Fruit fly (Drosophila melanogaster) whole organism, embryonic: Measurements from ENCODE around the gene CG43248.

Experiments
- Adf1 ChIP-seq: fragments of 200-800 bp; sonication (Bioruptor generic); IDR thresholded peaks from 2 replicates; pipeline ENCODE4 v1.3.6; 2022; ENCODE audit warnings: missing biosample characterization, missing genetic modification characterization
- CG10543 ChIP-seq: fragments of 200-800 bp; sonication (Bioruptor generic); optimal IDR thresholded peaks from 3 replicates; lab custom pipeline; 2017; ENCODE audit warnings: missing biosample characterization, mild to moderate bottlenecking, missing genetic modification characterization, moderate library complexity
- CG11560 ChIP-seq: fragments of 200-800 bp; sonication (Bioruptor generic); IDR thresholded peaks from 3 replicates; pipeline ENCODE4 v1.3.6; 2022; ENCODE audit warnings: missing biosample characterization, missing genetic modification characterization
- CG12071 ChIP-seq: fragments of 200-800 bp; sonication (Bioruptor generic); optimal IDR thresholded peaks from 3 replicates; lab custom pipeline; 2018; ENCODE audit warnings: missing biosample characterization, mild to moderate bottlenecking, missing genetic modification characterization
- CG12104 ChIP-seq: fragments of 200-800 bp; sonication (Bioruptor generic); optimal IDR thresholded peaks from 3 replicates; lab custom pipeline; 2016; ENCODE audit warnings: missing biosample characterization, missing genetic modification characterization
- CG13424 ChIP-seq: fragments of 200-800 bp; sonication (Bioruptor generic); optimal IDR thresholded peaks from 2 replicates; lab custom pipeline; 2019; ENCODE audit warnings: missing biosample characterization, mild to moderate bottlenecking, missing genetic modification characterization, moderate library complexity
- CG1529 ChIP-seq: fragments of 200-800 bp; sonication (Bioruptor generic); optimal IDR thresholded peaks from 3 replicates; lab custom pipeline; 2018; ENCODE audit warnings: missing biosample characterization, missing genetic modification characterization
- CG15696 ChIP-seq: fragments of 200-800 bp; sonication (Bioruptor generic); optimal IDR thresholded peaks from 2 replicates; lab custom pipeline; 2019; ENCODE audit warnings: missing biosample characterization, mild to moderate bottlenecking, missing genetic modification characterization, moderate library complexity
- CG1602 ChIP-seq: fragments of 200-800 bp; sonication (Bioruptor generic); optimal IDR thresholded peaks from 3 replicates; lab custom pipeline; 2016; ENCODE audit warnings: missing biosample characterization, missing genetic modification characterization
- CG18764 ChIP-seq: fragments of 200-800 bp; sonication (Bioruptor generic); optimal IDR thresholded peaks from 3 replicates; lab custom pipeline; 2016; ENCODE audit warnings: missing biosample characterization, missing genetic modification characterization
- CG3163 ChIP-seq: fragments of 200-800 bp; sonication (Bioruptor generic); optimal IDR thresholded peaks from 3 replicates; lab custom pipeline; 2016; ENCODE audit warnings: missing biosample characterization, missing genetic modification characterization
- CG32532 ChIP-seq: fragments of 200-800 bp; sonication (Bioruptor generic); IDR thresholded peaks from 2 replicates; pipeline ENCODE4 v1.3.6; 2022; ENCODE audit warnings: missing biosample characterization, missing genetic modification characterization
- CG4854 ChIP-seq: fragments of 200-800 bp; sonication (Bioruptor generic); optimal IDR thresholded peaks from 2 replicates; lab custom pipeline; 2016; ENCODE audit warnings: missing biosample characterization, missing genetic modification characterization, inconsistent platforms
- CG6683 ChIP-seq: fragments of 200-800 bp; sonication (Bioruptor generic); optimal IDR thresholded peaks from 2 replicates; lab custom pipeline; 2017; ENCODE audit warnings: missing biosample characterization, mild to moderate bottlenecking, missing genetic modification characterization, missing genetic modification reagents
- CG7357 ChIP-seq: fragments of 200-800 bp; sonication (Bioruptor generic); IDR thresholded peaks from 3 replicates; pipeline ENCODE4 v1.3.6; 2022; ENCODE audit warnings: missing biosample characterization, missing genetic modification characterization
- CG7928 ChIP-seq: fragments of 200-800 bp; sonication (Bioruptor generic); optimal IDR thresholded peaks from 2 replicates; lab custom pipeline; 2017; ENCODE audit warnings: missing biosample characterization, mild to moderate bottlenecking, missing genetic modification characterization
- CG9876 ChIP-seq: fragments of 200-800 bp; sonication (Bioruptor generic); optimal IDR thresholded peaks from 2 replicates; lab custom pipeline; 2016; ENCODE audit warnings: missing biosample characterization, missing genetic modification characterization
- CTCF ChIP-seq: fragments of 200-800 bp; sonication (Bioruptor generic); optimal IDR thresholded peaks from 2 replicates; lab custom pipeline; 2017; ENCODE audit warnings: missing biosample characterization, mild to moderate bottlenecking, missing genetic modification characterization, moderate library complexity
- D ChIP-seq, 2 experiments: fragments of 200-800 bp in 1 of 2; fragments of >200 bp in 1 of 2; sonication (Bioruptor generic) in 1 of 2; optimal IDR thresholded peaks; 2 replicates in 1 of 2; 3 replicates in 1 of 2; lab custom pipeline; 2017; ENCODE audit warnings: mild to moderate bottlenecking in 1 of 2, missing biosample characterization in 1 of 2, missing genetic modification characterization in 1 of 2, missing genetic modification reagents in 1 of 2
- D19B ChIP-seq: fragments of 200-800 bp; sonication (Bioruptor generic); optimal IDR thresholded peaks from 2 replicates; lab custom pipeline; 2017; ENCODE audit warnings: missing biosample characterization, mild to moderate bottlenecking, missing genetic modification characterization
- Dref ChIP-seq: fragments of 200-800 bp; sonication (Bioruptor generic); IDR thresholded peaks from 2 replicates; pipeline ENCODE4 v1.3.6; 2022; ENCODE audit warnings: missing biosample characterization, missing genetic modification characterization
- Ets65A ChIP-seq: fragments of 200-800 bp; sonication (Bioruptor generic); peaks from one replicate; lab custom pipeline; 2016; ENCODE audit warnings: missing biosample characterization, missing genetic modification characterization
- Fer1 ChIP-seq: fragments of 200-800 bp; sonication (Bioruptor generic); optimal IDR thresholded peaks from 2 replicates; lab custom pipeline; 2017; ENCODE audit warnings: missing biosample characterization, mild to moderate bottlenecking, missing genetic modification characterization
- MESR4 ChIP-seq: fragments of 200-800 bp; sonication (Bioruptor generic); optimal IDR thresholded peaks from 2 replicates; lab custom pipeline; 2018; ENCODE audit warnings: missing biosample characterization, mild to moderate bottlenecking, missing genetic modification characterization, moderate library complexity
- Nf-YC ChIP-seq: fragments of 200-800 bp; optimal IDR thresholded peaks from 3 replicates; lab custom pipeline; 2019; ENCODE audit warnings: missing biosample characterization, mild to moderate bottlenecking, missing genetic modification characterization, moderate library complexity
- Ravus ChIP-seq: fragments of 200-800 bp; sonication (Bioruptor generic); IDR thresholded peaks from 2 replicates; pipeline ENCODE4 v1.3.6; 2022; ENCODE audit warnings: missing biosample characterization, missing genetic modification characterization
- ab ChIP-seq: fragments of 200-800 bp; sonication (Bioruptor generic); optimal IDR thresholded peaks from 2 replicates; lab custom pipeline; 2016; ENCODE audit warnings: missing biosample characterization, missing genetic modification characterization
- crol ChIP-seq: fragments of 200-800 bp; sonication (Bioruptor generic); IDR thresholded peaks from 2 replicates; pipeline ENCODE4 v1.3.6; 2022; ENCODE audit warnings: missing biosample characterization, missing genetic modification characterization
- dpn ChIP-seq, 2 experiments: fragments of 200-800 bp; sonication (Bioruptor generic); optimal IDR thresholded peaks; 3 replicates each; lab custom pipeline; 2016; ENCODE audit warnings: missing biosample characterization in 2 of 2, missing genetic modification characterization in 2 of 2
- gfzf ChIP-seq: fragments of 200-800 bp; sonication (Bioruptor generic); optimal IDR thresholded peaks from 2 replicates; lab custom pipeline; 2016; ENCODE audit warnings: missing biosample characterization, mild to moderate bottlenecking, missing genetic modification characterization, moderate library complexity
- grn ChIP-seq: fragments of 200-800 bp; sonication (Bioruptor generic); optimal IDR thresholded peaks from 3 replicates; lab custom pipeline; 2017; ENCODE audit warnings: missing biosample characterization, missing genetic modification characterization
- hkb ChIP-seq, 2 experiments: fragments of 200-800 bp in 1 of 2; fragments of >200 bp in 1 of 2; sonication (Bioruptor generic) in 1 of 2; IDR thresholded peaks in 1 of 2; optimal IDR thresholded peaks in 1 of 2; 2 replicates each; pipeline versions ENCODE4 v1.3.6 to Lab custom; 2017 to 2022; ENCODE audit warnings: missing biosample characterization in 1 of 2, missing genetic modification characterization in 1 of 2
- kay ChIP-seq: fragments of 200-800 bp; sonication (Bioruptor generic); optimal IDR thresholded peaks from 2 replicates; lab custom pipeline; 2016; ENCODE audit warnings: missing biosample characterization, missing genetic modification characterization
- mld ChIP-seq: fragments of 200-800 bp; sonication (Bioruptor generic); IDR thresholded peaks from 3 replicates; pipeline ENCODE4 v1.3.6; 2022; ENCODE audit warnings: missing biosample characterization, missing genetic modification characterization; ENCODE audit not compliant: partially characterized antibody
- nau ChIP-seq: fragments of 200-800 bp; sonication (Bioruptor generic); optimal IDR thresholded peaks from 3 replicates; lab custom pipeline; 2017; ENCODE audit warnings: missing biosample characterization, mild to moderate bottlenecking, missing genetic modification characterization, missing genetic modification reagents
- nerfin-2 ChIP-seq: fragments of 200-800 bp; sonication (Bioruptor generic); IDR thresholded peaks from 2 replicates; pipeline ENCODE4 v1.3.6; 2022; ENCODE audit warnings: missing biosample characterization, missing genetic modification characterization; ENCODE audit not compliant: partially characterized antibody
- org-1 ChIP-seq: fragments of 200-800 bp; sonication (Bioruptor generic); optimal IDR thresholded peaks from 2 replicates; lab custom pipeline; 2017; ENCODE audit warnings: missing biosample characterization, missing genetic modification characterization
- otp ChIP-seq: fragments of 200-800 bp; sonication (Bioruptor generic); IDR thresholded peaks from 3 replicates; pipeline ENCODE4, ENCODE4 v1.3.6; 2022; ENCODE audit warnings: missing biosample characterization, missing genetic modification characterization
- shn ChIP-seq: fragments of 200-800 bp; sonication (Bioruptor generic); optimal IDR thresholded peaks from 3 replicates; lab custom pipeline; 2016; ENCODE audit warnings: missing biosample characterization, missing genetic modification characterization
- sisA ChIP-seq: fragments of 200-800 bp; sonication (Bioruptor generic); IDR thresholded peaks from 2 replicates; pipeline ENCODE4 v1.3.6; 2022; ENCODE audit warnings: missing biosample characterization, missing genetic modification characterization
- sob ChIP-seq: fragments of 200-800 bp; sonication (Bioruptor generic); IDR thresholded peaks from 2 replicates; pipeline ENCODE4 v1.3.6; 2022; ENCODE audit warnings: missing biosample characterization, missing genetic modification characterization
- sqz ChIP-seq: fragments of 200-800 bp; sonication (Bioruptor generic); optimal IDR thresholded peaks from 3 replicates; lab custom pipeline; 2018; ENCODE audit warnings: missing biosample characterization, mild to moderate bottlenecking, missing genetic modification characterization
- ssp ChIP-seq: fragments of 200-800 bp; sonication (Bioruptor generic); IDR thresholded peaks from 2 replicates; pipeline ENCODE4 v1.3.6; 2022; ENCODE audit warnings: missing biosample characterization, missing genetic modification characterization
- sug ChIP-seq: fragments of 200-800 bp; optimal IDR thresholded peaks from 2 replicates; lab custom pipeline; 2019; ENCODE audit warnings: missing biosample characterization, mild to moderate bottlenecking, missing genetic modification characterization, moderate library complexity
- tap ChIP-seq: fragments of 200-800 bp; optimal IDR thresholded peaks from 3 replicates; lab custom pipeline; 2019; ENCODE audit warnings: missing biosample characterization, mild to moderate bottlenecking, missing genetic modification characterization, moderate library complexity
- twi ChIP-seq: fragments of 200-800 bp; optimal IDR thresholded peaks from 2 replicates; lab custom pipeline; 2019; ENCODE audit warnings: missing biosample characterization, mild to moderate bottlenecking, missing genetic modification characterization, moderate library complexity
- vnd ChIP-seq: fragments of 200-800 bp; sonication (Bioruptor generic); IDR thresholded peaks from 3 replicates; pipeline ENCODE4 v1.3.6; 2022; ENCODE audit warnings: missing biosample characterization, missing genetic modification characterization; ENCODE audit not compliant: partially characterized antibody
- vvl ChIP-seq: fragments of 200-800 bp; sonication (Bioruptor generic); IDR thresholded peaks from 2 replicates; pipeline ENCODE4 v1.3.6; 2022; ENCODE audit warnings: missing biosample characterization, missing genetic modification characterization
- wek ChIP-seq: fragments of 200-800 bp; sonication (Bioruptor generic); optimal IDR thresholded peaks from 3 replicates; lab custom pipeline; 2018; ENCODE audit warnings: missing biosample characterization, mild to moderate bottlenecking, missing genetic modification characterization, moderate library complexity
- wor ChIP-seq: fragments of 200-800 bp; sonication (Bioruptor generic); IDR thresholded peaks from 2 replicates; pipeline ENCODE4 v1.3.6; 2022; ENCODE audit warnings: missing biosample characterization, missing genetic modification characterization

CG43248 gene

dm6 chr3L:15553993-15554644 is 22.8 kb upstream of the CG43248 start, which contains the start of gene AGO2 (continued):
- peak; percentile 19 for TF ChIP-seq Nf-YC
- peak; percentile 1 for TF ChIP-seq shn (GFP tag; lab: Kevin White, UChicago)
- no peak for TF ChIP-seq grn (GFP tag; lab: Kevin White, UChicago)
- no peak for TF ChIP-seq CG15696
- no peak for TF ChIP-seq otp (GFP tag; lab: Robert Waterston, UW)
- TF ChIP-seq Dref, result peak; percentile 93
- TF ChIP-seq vnd (GFP tag; lab: Robert Waterston, UW), result peak; percentile 62; the same call in 1 of the 3 replicates
- TF ChIP-seq dpn (GFP tag; optimal IDR thresholded peaks at IDR 0.05; lab: Kevin White, UChicago), result no peak
- peak; percentile 53 for TF ChIP-seq twi (tag; lab: Kevin White, UChicago)
- peak; percentile 99 for TF ChIP-seq MESR4
- TF ChIP-seq wor, result no peak
- TF ChIP-seq CTCF (GFP tag; lab: Kevin White, UChicago), result peak; percentile 61
- TF ChIP-seq CG11560 (tag; lab: Robert Waterston, UW), result no peak
- no peak for TF ChIP-seq CG1529 (GFP tag; lab: Kevin White, UChicago)
- TF ChIP-seq ab, result no peak
- no peak for TF ChIP-seq CG7357 (GFP tag; lab: Robert Waterston, UW)
- TF ChIP-seq org-1, result no peak
- TF ChIP-seq CG12104 (GFP tag; lab: Kevin White, UChicago), result no peak
- no peak for TF ChIP-seq crol
- no peak for TF ChIP-seq Ets65A (GFP tag; lab: Kevin White, UChicago)
- no peak for TF ChIP-seq ssp (GFP tag; lab: Robert Waterston, UW)
- no peak for TF ChIP-seq CG4854 (GFP tag; lab: Kevin White, UChicago)
- TF ChIP-seq D (optimal IDR thresholded peaks at IDR 0.05; lab: Kevin White, UChicago), result no peak
- no peak for TF ChIP-seq D (GFP tag; optimal IDR thresholded peaks at IDR 0.05; lab: Kevin White, UChicago)
- no peak for TF ChIP-seq Ravus
- no peak; the same call in 2 of the 3 replicates for TF ChIP-seq mld (GFP tag; lab: Robert Waterston, UW)
- no peak for TF ChIP-seq tap
- peak; percentile 13 for TF ChIP-seq Fer1
- TF ChIP-seq sisA, result no peak
- TF ChIP-seq hkb (optimal IDR thresholded peaks at IDR 0.05; lab: Kevin White, UChicago), result no peak
- no peak for TF ChIP-seq hkb (GFP tag; IDR thresholded peaks at IDR 0.05; lab: Robert Waterston, UW)
- TF ChIP-seq sob (GFP tag; lab: Robert Waterston, UW), result no peak
- no peak for TF ChIP-seq CG6683
- TF ChIP-seq CG12071 (GFP tag; lab: Kevin White, UChicago), result no peak
- no peak for TF ChIP-seq sqz
- no peak for TF ChIP-seq CG7928 (GFP tag; lab: Kevin White, UChicago)
- TF ChIP-seq nerfin-2 (GFP tag; lab: Robert Waterston, UW), result peak; percentile 73; the same call in 1 of the 2 replicates
- TF ChIP-seq CG18764, result no peak
- peak; percentile 32 for TF ChIP-seq CG3163 (GFP tag; lab: Kevin White, UChicago)
- TF ChIP-seq wek, result peak; percentile 17
- TF ChIP-seq CG10543 (GFP tag; lab: Kevin White, UChicago), result no peak
- TF ChIP-seq D19B (GFP tag; lab: Kevin White, UChicago), result no peak
- TF ChIP-seq sug (tag; lab: Kevin White, UChicago), result peak; percentile 9
- peak; percentile 8 for TF ChIP-seq CG13424 (tag; lab: Kevin White, UChicago)
- TF ChIP-seq CG32532, result no peak
- no peak for TF ChIP-seq CG9876 (GFP tag; lab: Kevin White, UChicago)
- TF ChIP-seq kay, result peak; percentile 91
- peak; percentile 14; the same call in 1 of the 2 replicates for TF ChIP-seq Adf1
- peak; percentile 46 for TF ChIP-seq nau
- TF ChIP-seq gfzf, result peak; percentile 41
- TF ChIP-seq CG1602 (GFP tag; lab: Kevin White, UChicago), result no peak
- peak; percentile 34; the same call in 1 of the 2 replicates for TF ChIP-seq vvl (GFP tag; lab: Robert Waterston, UW)
